Worm (Caenorhabditis elegans) whole organism, midembryonic: ENCODE data around the gene flp-9.

Experiments used
- cog-1 ChIP-seq: sonication (generic microtip); optimal IDR thresholded peaks from 2 replicates; lab custom pipeline; 2016; ENCODE audit warnings: missing genetic modification characterization, missing compliant biosample characterization
- flt-1 ChIP-seq: fragments of 200-800 bp; sonication (Bioruptor generic); IDR thresholded peaks from 2 replicates; pipeline ENCODE4 v1.3.6; 2022; ENCODE audit warnings: missing genetic modification characterization, missing compliant biosample characterization
- tab-1 ChIP-seq: fragments of 200-800 bp; sonication (Bioruptor generic); IDR thresholded peaks from 2 replicates; pipeline ENCODE4 v1.3.6; 2022; ENCODE audit warnings: missing genetic modification characterization, missing compliant biosample characterization

DNA sequence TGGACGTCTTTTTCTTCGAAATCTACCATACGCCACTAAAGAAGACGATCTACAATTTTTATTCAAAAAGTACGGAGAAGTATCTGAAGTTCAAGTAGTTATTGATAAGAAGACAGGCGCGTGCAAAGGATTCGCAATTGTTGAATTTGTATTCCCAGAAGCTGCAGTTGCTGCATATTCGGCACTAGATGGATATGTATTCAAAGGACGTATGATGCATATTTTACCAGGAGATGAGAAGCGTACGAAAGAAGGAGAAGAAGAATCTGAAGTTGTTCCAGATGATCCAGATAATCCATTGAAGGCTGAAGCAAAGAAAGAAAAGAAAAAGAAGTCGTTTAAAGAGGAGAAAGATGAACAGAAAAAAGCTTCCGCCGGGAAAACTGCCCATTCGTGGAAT is 31.4 kb downstream of the flp-9 start:
- no peak for TF ChIP-seq flt-1
- TF ChIP-seq cog-1 = no peak
- TF ChIP-seq tab-1 (GFP tag; lab: Robert Waterston, UW) = no peak
